Worm (Caenorhabditis elegans) whole organism, L2 larva: ENCODE data around the gene R107.9.
A peak's percentile ranks its signal among the peaks of the same experiment; 100 is the strongest.

Experiments used
- R02D3.7 ChIP-seq: fragments of 150-350 bp; optimal IDR thresholded peaks from 2 replicates; lab custom pipeline; 2014; ENCODE audit warnings: missing biosample characterization, missing genetic modification characterization
- Y55F3AM.14 ChIP-seq: fragments of 200-800 bp; sonication (Bioruptor generic); optimal IDR thresholded peaks from 2 replicates; lab custom pipeline; 2018; ENCODE audit warnings: mild to moderate bottlenecking, missing genetic modification characterization, missing compliant biosample characterization
- ZK546.5 ChIP-seq: sonication (generic microtip); optimal IDR thresholded peaks from 2 replicates; lab custom pipeline; 2017; ENCODE audit warnings: missing biosample characterization, missing genetic modification characterization
- alr-1 ChIP-seq: fragments of 150-350 bp; optimal IDR thresholded peaks from 2 replicates; lab custom pipeline; 2014; ENCODE audit warnings: missing biosample characterization, missing genetic modification characterization
- aly-2 ChIP-seq: fragments of 150-350 bp; optimal IDR thresholded peaks from 2 replicates; lab custom pipeline; 2014; ENCODE audit warnings: missing biosample characterization, missing genetic modification characterization
- ama-1 ChIP-seq: fragments of 150-350 bp; optimal IDR thresholded peaks from 2 replicates; lab custom pipeline; 2018; ENCODE audit warnings: inconsistent platforms
- ceh-82 ChIP-seq: fragments of 150-350 bp; optimal IDR thresholded peaks from 2 replicates; lab custom pipeline; 2014; ENCODE audit warnings: missing biosample characterization, missing genetic modification characterization
- crh-2 ChIP-seq: sonication (generic microtip); optimal IDR thresholded peaks from 2 replicates; lab custom pipeline; 2017; ENCODE audit warnings: missing biosample characterization, missing genetic modification characterization
- egl-27 ChIP-seq: sonication (generic microtip); optimal IDR thresholded peaks from 3 replicates; lab custom pipeline; 2017; ENCODE audit warnings: missing biosample characterization, missing genetic modification reagents, missing genetic modification characterization
- elt-1 ChIP-seq: fragments of 150-350 bp; optimal IDR thresholded peaks from 2 replicates; lab custom pipeline; 2014; ENCODE audit warnings: missing biosample characterization, missing genetic modification characterization
- elt-3 ChIP-seq: sonication (generic microtip); optimal IDR thresholded peaks from 2 replicates; lab custom pipeline; 2017; ENCODE audit warnings: missing biosample characterization, missing genetic modification characterization
- fos-1 ChIP-seq: fragments of 150-350 bp; optimal IDR thresholded peaks from 2 replicates; lab custom pipeline; 2014; ENCODE audit warnings: missing biosample characterization, missing genetic modification characterization
- lin-39 ChIP-seq: fragments of 150-350 bp; optimal IDR thresholded peaks from 2 replicates; lab custom pipeline; 2014; ENCODE audit warnings: missing biosample characterization, missing genetic modification reagents, missing genetic modification characterization
- lsy-2 ChIP-seq, 2 experiments: fragments of 150-350 bp in 1 of 2; sonication (generic microtip) in 1 of 2; optimal IDR thresholded peaks; 2 replicates each; lab custom pipeline; 2014 to 2017; ENCODE audit warnings: missing biosample characterization in 2 of 2, missing genetic modification characterization in 2 of 2
- mab-5 ChIP-seq: fragments of 150-350 bp; optimal IDR thresholded peaks from 2 replicates; lab custom pipeline; 2014; ENCODE audit warnings: missing biosample characterization, missing genetic modification characterization
- mdl-1 ChIP-seq, 2 experiments: fragments of 150-350 bp in 1 of 2; sonication (generic microtip) in 1 of 2; optimal IDR thresholded peaks; 2 replicates each; lab custom pipeline; 2017; ENCODE audit warnings: missing biosample characterization in 2 of 2, missing genetic modification characterization in 2 of 2
- nhr-10 ChIP-seq: sonication (generic microtip); optimal IDR thresholded peaks from 2 replicates; lab custom pipeline; 2017; ENCODE audit warnings: missing biosample characterization, missing genetic modification characterization
- nhr-11 ChIP-seq: fragments of 150-350 bp; optimal IDR thresholded peaks from 2 replicates; lab custom pipeline; 2014; ENCODE audit warnings: missing biosample characterization, missing genetic modification characterization
- nhr-129 ChIP-seq: fragments of 150-350 bp; optimal IDR thresholded peaks from 2 replicates; lab custom pipeline; 2014; ENCODE audit warnings: missing biosample characterization, missing genetic modification characterization
- nhr-21 ChIP-seq: fragments of 150-350 bp; optimal IDR thresholded peaks from 2 replicates; lab custom pipeline; 2014; ENCODE audit warnings: missing biosample characterization, missing genetic modification characterization
- nhr-23 ChIP-seq: fragments of 150-350 bp; optimal IDR thresholded peaks from 2 replicates; lab custom pipeline; 2014; ENCODE audit warnings: missing biosample characterization, missing genetic modification reagents, missing genetic modification characterization
- nhr-237 ChIP-seq: fragments of 150-350 bp; optimal IDR thresholded peaks from 2 replicates; lab custom pipeline; 2014; ENCODE audit warnings: missing biosample characterization, missing genetic modification characterization
- nhr-25 ChIP-seq: fragments of 150-350 bp; sonication (generic microtip); optimal IDR thresholded peaks from 3 replicates; lab custom pipeline; 2014; ENCODE audit warnings: missing biosample characterization, missing genetic modification characterization
- nhr-6 ChIP-seq: fragments of 150-350 bp; optimal IDR thresholded peaks from 2 replicates; lab custom pipeline; 2014; ENCODE audit warnings: missing biosample characterization, missing genetic modification characterization
- sem-4 ChIP-seq: fragments of 150-350 bp; optimal IDR thresholded peaks from 2 replicates; lab custom pipeline; 2014; ENCODE audit warnings: missing biosample characterization, missing genetic modification reagents, missing genetic modification characterization
- skn-1 ChIP-seq: sonication (generic microtip); optimal IDR thresholded peaks from 2 replicates; lab custom pipeline; 2017; ENCODE audit warnings: missing biosample characterization, missing genetic modification characterization
- sma-9 ChIP-seq, 2 experiments: fragments of 150-350 bp in 1 of 2; sonication (generic microtip) in 1 of 2; optimal IDR thresholded peaks; 2 replicates each; lab custom pipeline; 2014 to 2016; ENCODE audit warnings: missing genetic modification characterization in 2 of 2, mild to moderate bottlenecking in 1 of 2, missing biosample characterization in 1 of 2, missing compliant biosample characterization in 1 of 2, missing genetic modification reagents in 1 of 2, moderate library complexity in 1 of 2
- snpc-4 ChIP-seq: fragments of 150-350 bp; optimal IDR thresholded peaks from 2 replicates; lab custom pipeline; 2014; ENCODE audit warnings: missing biosample characterization, missing genetic modification characterization
- unc-55 ChIP-seq: fragments of 150-350 bp; sonication (generic microtip); optimal IDR thresholded peaks from 3 replicates; lab custom pipeline; 2014; ENCODE audit warnings: missing biosample characterization, missing genetic modification reagents, missing genetic modification characterization
- unc-62 ChIP-seq: fragments of 150-350 bp; optimal IDR thresholded peaks from 2 replicates; lab custom pipeline; 2014; ENCODE audit warnings: missing biosample characterization, missing genetic modification reagents, missing genetic modification characterization
- zag-1 ChIP-seq: fragments of 150-350 bp; optimal IDR thresholded peaks from 2 replicates; lab custom pipeline; 2014; ENCODE audit warnings: missing biosample characterization, missing genetic modification characterization
- ztf-11 ChIP-seq: sonication (generic microtip); optimal IDR thresholded peaks from 2 replicates; lab custom pipeline; 2017; ENCODE audit warnings: missing biosample characterization, missing genetic modification characterization
- ztf-4 ChIP-seq: fragments of 150-350 bp; optimal IDR thresholded peaks from 2 replicates; lab custom pipeline; 2014; ENCODE audit warnings: missing biosample characterization, missing genetic modification characterization

R107.9 gene

DNA sequence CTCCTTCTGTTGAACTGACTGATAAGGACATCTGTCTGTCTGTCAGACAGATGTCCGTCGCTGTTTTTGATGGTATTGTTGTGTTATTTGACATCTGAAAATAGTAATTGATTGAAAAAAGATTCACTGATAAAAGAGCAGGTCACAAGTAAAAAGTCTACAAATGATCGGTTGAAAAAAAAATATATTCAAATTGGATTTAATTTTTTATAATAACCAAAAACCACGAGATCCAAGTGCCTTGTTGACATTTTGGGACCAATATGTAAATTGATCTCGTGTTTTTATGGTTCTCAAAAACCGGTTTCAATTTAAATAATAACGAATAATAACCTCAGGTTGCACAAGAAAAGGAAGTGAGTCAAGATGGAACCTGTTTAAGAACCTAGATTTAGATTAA lies 10.8 kb upstream of the R107.9 start, which contains the start of gene F59B2.13:
TSS of gene F59B2.13 (minus strand) at position 101 of the 400 bp plus-strand sequence.
- TF ChIP-seq skn-1 (no peak), sma-9 (GFP tag; optimal IDR thresholded peaks at IDR 0.05; lab: Kevin White, UChicago) (no peak), sma-9 (tag; optimal IDR thresholded peaks at IDR 0.05; lab: Kevin White, UChicago) (no peak), aly-2 (tag; lab: Kevin White, UChicago) (no peak), R02D3.7 (tag; lab: Kevin White, UChicago) (no peak), nhr-10 (tag; lab: Kevin White, UChicago) (no peak), ama-1 (lab: Kevin White, UChicago) (no peak), ztf-11 (tag; lab: Kevin White, UChicago) (no peak), zag-1 (no peak), ZK546.5 (tag; lab: Kevin White, UChicago) (no peak), ceh-82 (tag; lab: Kevin White, UChicago) (no peak), fos-1 (tag; lab: Kevin White, UChicago) (no peak), nhr-23 (tag; lab: Kevin White, UChicago) (no peak), elt-3 (tag; lab: Kevin White, UChicago) (no peak), egl-27 (tag; lab: Kevin White, UChicago) (no peak), mab-5 (tag; lab: Kevin White, UChicago) (no peak), unc-55 (GFP tag; lab: Kevin White, UChicago) (no peak)

DNA sequence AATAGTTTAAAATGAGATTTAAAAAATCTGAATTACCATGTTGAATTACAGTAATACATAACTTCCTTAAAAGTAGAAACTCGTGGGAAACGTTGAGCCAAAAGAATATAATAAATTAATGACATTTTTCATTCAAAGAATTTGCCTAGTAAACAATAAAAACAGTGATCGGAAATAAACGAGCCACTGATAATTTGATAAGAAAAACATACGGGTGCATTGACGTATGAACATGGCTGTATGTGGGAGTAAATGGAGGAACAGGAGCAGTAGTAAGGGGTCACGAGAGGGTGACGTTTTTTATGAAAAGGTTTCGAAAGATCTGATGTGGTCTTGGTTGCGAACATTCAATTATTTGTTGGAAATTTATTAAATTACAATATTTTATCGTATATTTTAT lies 6.9 kb upstream of the R107.9 start:
- TF ChIP-seq fos-1 (tag; lab: Kevin White, UChicago) (peak; percentile 45), lin-39 (tag; lab: Kevin White, UChicago) (no peak), lsy-2 (tag; optimal IDR thresholded peaks at IDR 0.05; lab: Kevin White, UChicago) (peak in 1 of 2 experiments; percentile 4), mdl-1 (tag; optimal IDR thresholded peaks at IDR 0.05; lab: Kevin White, UChicago) (no peak), egl-27 (tag; lab: Kevin White, UChicago) (no peak), sma-9 (GFP tag; optimal IDR thresholded peaks at IDR 0.05; lab: Kevin White, UChicago) (no peak), sma-9 (tag; optimal IDR thresholded peaks at IDR 0.05; lab: Kevin White, UChicago) (no peak)

- TF ChIP-seq mab-5 (tag; lab: Kevin White, UChicago) (no peak), nhr-237 (tag; lab: Kevin White, UChicago) (no peak), nhr-21 (tag; lab: Kevin White, UChicago) (no peak), elt-1 (tag; lab: Kevin White, UChicago) (no peak), sma-9 (GFP tag; optimal IDR thresholded peaks at IDR 0.05; lab: Kevin White, UChicago) (no peak), sma-9 (tag; optimal IDR thresholded peaks at IDR 0.05; lab: Kevin White, UChicago) (no peak), fos-1 (tag; lab: Kevin White, UChicago) (peak; percentile 48)
Observed at ce11 chrIII:9034133-9034532, 3.6 kb upstream of the R107.9 start.

DNA sequence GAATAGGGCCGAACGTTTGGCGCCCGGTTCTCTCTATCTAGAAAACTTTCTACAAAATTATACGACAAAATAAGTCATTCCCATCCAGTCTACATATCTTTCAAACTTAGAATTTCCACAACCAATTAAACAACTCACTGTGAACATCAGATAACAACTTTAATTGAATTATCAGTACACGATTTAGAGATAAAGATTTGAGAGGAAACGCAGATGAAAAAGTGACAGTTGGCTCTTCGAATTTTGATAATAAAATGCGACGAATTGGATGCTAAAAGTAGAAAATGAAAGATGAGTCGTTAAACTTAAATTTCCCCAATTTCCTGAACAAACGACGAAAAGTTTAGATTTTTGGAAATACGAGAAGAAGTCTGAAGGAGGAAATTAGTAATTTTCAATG lies 2.7 kb upstream of the R107.9 start:
- TF ChIP-seq crh-2 (tag; lab: Kevin White, UChicago): peak; percentile 33
- TF ChIP-seq nhr-6: no peak
- peak; percentile 75 for TF ChIP-seq fos-1 (tag; lab: Kevin White, UChicago)
- TF ChIP-seq, all 48 proteins: peak for 2

DNA sequence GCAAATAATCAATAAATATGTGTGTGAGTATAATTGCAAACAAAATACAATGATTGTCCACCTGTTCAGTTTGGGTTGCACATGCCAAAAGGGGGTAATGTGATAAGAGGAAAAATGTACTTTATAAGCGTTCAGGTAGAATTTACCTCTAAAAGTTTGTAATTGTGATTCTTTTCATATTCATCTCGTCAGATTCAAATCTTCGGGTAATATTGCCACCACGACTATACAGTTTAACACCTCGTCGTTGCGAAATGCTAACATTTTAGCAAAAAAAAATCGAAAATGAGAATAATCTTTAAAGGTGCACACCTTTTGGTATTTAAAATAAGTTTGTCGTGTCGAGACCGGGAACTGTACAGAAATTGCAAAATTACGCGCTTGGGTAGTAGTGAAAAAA lies 5.4 kb downstream of the R107.9 start, which contains the start of gene nac-2:
TSS of gene nac-2 (minus strand) at position 101 of the 400 bp plus-strand sequence.
- no peak for TF ChIP-seq ceh-82 (tag; lab: Kevin White, UChicago)
- no peak for TF ChIP-seq Y55F3AM.14 (GFP tag; lab: Kevin White, UChicago)
- TF ChIP-seq snpc-4 (tag; lab: Kevin White, UChicago): no peak
- TF ChIP-seq alr-1 (tag; lab: Kevin White, UChicago): no peak
- TF ChIP-seq nhr-25 (tag; lab: Kevin White, UChicago): peak; percentile 20
- no peak for TF ChIP-seq sem-4
- TF ChIP-seq, all 48 proteins: peak for 1

ce11 chrIII:9045838-9046237 lies 8.1 kb downstream of the R107.9 start, which contains the start of gene R107.2:
TSS of gene R107.2 (minus strand) at chrIII:9045938.
- no peak for TF ChIP-seq unc-62
- TF ChIP-seq ztf-4 (tag; lab: Kevin White, UChicago): no peak
- no peak for TF ChIP-seq lin-39 (tag; lab: Kevin White, UChicago)
- TF ChIP-seq nhr-11 (tag; lab: Kevin White, UChicago): no peak
- no peak for TF ChIP-seq nhr-21 (tag; lab: Kevin White, UChicago)
- no peak for TF ChIP-seq alr-1 (tag; lab: Kevin White, UChicago)
- TF ChIP-seq unc-55 (GFP tag; lab: Kevin White, UChicago): peak; percentile 61
- peak; percentile 2 for TF ChIP-seq ama-1 (lab: Kevin White, UChicago)
- TF ChIP-seq nhr-129 (tag; lab: Kevin White, UChicago): no peak
